Fruit fly (Drosophila melanogaster): ENCODE measurements around the gene PolA2.

DNA sequence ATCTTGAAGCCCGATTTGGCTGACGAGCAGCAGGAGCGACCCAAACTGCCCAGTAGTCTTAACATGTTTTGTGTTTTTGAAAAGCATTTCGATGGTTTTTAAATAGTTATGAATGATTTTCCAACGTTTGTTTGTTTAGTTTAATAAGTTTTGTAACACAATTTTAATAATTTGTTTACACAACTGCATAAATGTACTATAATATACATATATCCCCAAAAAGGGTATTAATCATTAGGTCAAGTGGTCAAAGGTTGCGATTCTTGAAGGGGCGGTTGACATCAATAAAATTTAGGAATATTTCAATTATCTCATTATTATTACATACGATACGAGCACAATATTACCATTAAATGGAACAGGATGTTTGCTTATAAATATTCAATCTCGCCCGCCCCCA is 9.6 kb upstream of the PolA2 start, which contains the start of gene CG42814:
- no peak for TF ChIP-seq Sin3A (optimal IDR thresholded peaks at IDR 0.05)
- TF ChIP-seq insv (optimal IDR thresholded peaks at IDR 0.05): no peak
- TF ChIP-seq psq (optimal IDR thresholded peaks at IDR 0.05): no peak
- no peak for TF ChIP-seq Myc (optimal IDR thresholded peaks at IDR 0.05)
- no peak for TF ChIP-seq h (optimal IDR thresholded peaks at IDR 0.05)
